Worm (Caenorhabditis elegans): ENCODE results near the gene ZK546.19.

The ZK546.19 gene

ce11 chrII:4955353-4955752 lies 13.8 kb downstream of the ZK546.19 start, which contains the start of gene pbs-3 (continued):
- TF ChIP-seq flh-1 (GFP tag; optimal IDR thresholded peaks at IDR 0.05): no peak
- peak; percentile 19 for TF ChIP-seq pha-4 (tag; optimal IDR thresholded peaks at IDR 0.05)
- TF ChIP-seq zip-8 (tag; optimal IDR thresholded peaks at IDR 0.05): no peak
- TF ChIP-seq lin-32 (GFP tag; optimal IDR thresholded peaks at IDR 0.05): no peak
- TF ChIP-seq blmp-1 (tag; optimal IDR thresholded peaks at IDR 0.05): no peak
- TF ChIP-seq ceh-43 (GFP tag; optimal IDR thresholded peaks at IDR 0.05): no peak

ce11 chrII:4959719-4960118 lies 18.2 kb downstream of the ZK546.19 start, which contains the start of gene ulp-2:
TSS of gene ulp-2 (minus strand) at chrII:4959876.
- peak; percentile 6 for TF ChIP-seq hlh-1 (tag; optimal IDR thresholded peaks at IDR 0.05)
- no peak for TF ChIP-seq lsy-2 (tag; optimal IDR thresholded peaks at IDR 0.05)

- TF ChIP-seq blmp-1 (tag; optimal IDR thresholded peaks at IDR 0.05) (no peak), tbx-8 (GFP tag; optimal IDR thresholded peaks at IDR 0.05) (no peak), lin-13 (tag; optimal IDR thresholded peaks at IDR 0.05) (no peak), ceh-43 (GFP tag; optimal IDR thresholded peaks at IDR 0.05) (no peak), unc-62 (GFP tag; optimal IDR thresholded peaks at IDR 0.05) (no peak), bed-3 (GFP tag; optimal IDR thresholded peaks at IDR 0.05) (no peak), ceh-83 (GFP tag; optimal IDR thresholded peaks at IDR 0.05) (no peak), nhr-237 (tag; optimal IDR thresholded peaks at IDR 0.05) (no peak), hlh-1 (tag; optimal IDR thresholded peaks at IDR 0.05) (no peak), mls-2 (tag; optimal IDR thresholded peaks at IDR 0.05) (no peak), unc-39 (tag; optimal IDR thresholded peaks at IDR 0.05) (no peak), ces-1 (GFP tag; optimal IDR thresholded peaks at IDR 0.05) (no peak)
These were observed 19.2 kb downstream of the ZK546.19 start for ce11 chrII:4960690-4961089.

- TF ChIP-seq ceh-43 (GFP tag; optimal IDR thresholded peaks at IDR 0.05) (no peak), lsy-2 (tag; optimal IDR thresholded peaks at IDR 0.05) (no peak), nhr-28 (tag; optimal IDR thresholded peaks at IDR 0.05) (no peak), unc-120 (tag; optimal IDR thresholded peaks at IDR 0.05; ENCODE audit: poor library complexity, severe bottlenecking) (no peak)
These were observed 25.1 kb downstream of the ZK546.19 start for ce11 chrII:4966576-4966975.

ce11 chrII:4967636-4968035 lies 26.1 kb downstream of the ZK546.19 start:
- TF ChIP-seq ceh-39 (tag; optimal IDR thresholded peaks at IDR 0.05): no peak
- no peak for TF ChIP-seq nhr-76 (tag; optimal IDR thresholded peaks at IDR 0.05)
- no peak for TF ChIP-seq snpc-4 (tag; optimal IDR thresholded peaks at IDR 0.05)
- TF ChIP-seq elt-1 (tag; optimal IDR thresholded peaks at IDR 0.05; ENCODE audit: borderline replicate concordance, insufficient read depth): no peak
- no peak for TF ChIP-seq ces-1 (GFP tag; optimal IDR thresholded peaks at IDR 0.05)
- no peak for TF ChIP-seq nhr-2 (tag; optimal IDR thresholded peaks at IDR 0.05)
- TF ChIP-seq mls-2 (tag; optimal IDR thresholded peaks at IDR 0.05): no peak
- TF ChIP-seq drap-1 (GFP tag; optimal IDR thresholded peaks at IDR 0.05): no peak
- no peak for TF ChIP-seq blmp-1 (tag; optimal IDR thresholded peaks at IDR 0.05)
- no peak for TF ChIP-seq tbx-8 (GFP tag; optimal IDR thresholded peaks at IDR 0.05)
- no peak for TF ChIP-seq zip-8 (tag; optimal IDR thresholded peaks at IDR 0.05)
- no peak for TF ChIP-seq lin-32 (GFP tag; optimal IDR thresholded peaks at IDR 0.05)
- no peak for TF ChIP-seq unc-120 (tag; optimal IDR thresholded peaks at IDR 0.05; ENCODE audit: poor library complexity, severe bottlenecking)
- no peak for TF ChIP-seq bed-3 (GFP tag; optimal IDR thresholded peaks at IDR 0.05)
- no peak for TF ChIP-seq ztf-11 (tag; optimal IDR thresholded peaks at IDR 0.05)
- no peak for TF ChIP-seq unc-39 (tag; optimal IDR thresholded peaks at IDR 0.05)
- TF ChIP-seq nhr-12 (tag; optimal IDR thresholded peaks at IDR 0.05): no peak
- no peak for TF ChIP-seq flh-1 (GFP tag; optimal IDR thresholded peaks at IDR 0.05)

ce11 chrII:4968863-4969262 lies 27.3 kb downstream of the ZK546.19 start, which contains the start of gene shc-2:
TSS of gene shc-2 (plus strand) at chrII:4969163.
- TF ChIP-seq ham-2 (GFP tag; optimal IDR thresholded peaks at IDR 0.05) (no peak), flh-1 (GFP tag; optimal IDR thresholded peaks at IDR 0.05) (no peak), nhr-237 (tag; optimal IDR thresholded peaks at IDR 0.05) (no peak), mls-2 (tag; optimal IDR thresholded peaks at IDR 0.05) (no peak), unc-62 (GFP tag; optimal IDR thresholded peaks at IDR 0.05) (no peak), ceh-83 (GFP tag; optimal IDR thresholded peaks at IDR 0.05) (no peak), snpc-4 (tag; optimal IDR thresholded peaks at IDR 0.05) (no peak), ztf-11 (tag; optimal IDR thresholded peaks at IDR 0.05) (no peak), lsy-2 (tag; optimal IDR thresholded peaks at IDR 0.05) (no peak), tbx-8 (GFP tag; optimal IDR thresholded peaks at IDR 0.05) (no peak), zip-8 (tag; optimal IDR thresholded peaks at IDR 0.05) (no peak), cnd-1 (tag; optimal IDR thresholded peaks at IDR 0.05) (no peak), sptf-1 (tag; optimal IDR thresholded peaks at IDR 0.05) (no peak)
